Fruit fly (Drosophila melanogaster): ENCODE results near the gene CG4619.
A peak's percentile ranks its signal among the peaks of the same experiment; 100 is the strongest.

Gene CG4619

dm6 chr2L:9966983-9967737 lies 28.5 kb downstream of the CG4619 start, which contains the start of the genes Dref and RpL13 (continued):
- TF ChIP-seq D19A (tag; optimal IDR thresholded peaks at IDR 0.05): peak; percentile 62
- TF ChIP-seq Oaz (GFP tag; IDR thresholded peaks at IDR 0.05): peak; percentile 71
- no peak for TF ChIP-seq D (optimal IDR thresholded peaks at IDR 0.05)
- peak; percentile 86 for TF ChIP-seq D (GFP tag; optimal IDR thresholded peaks at IDR 0.05)
- TF ChIP-seq E2f1 (GFP tag; IDR thresholded peaks at IDR 0.05): peak; percentile 67
- peak; percentile 78 for TF ChIP-seq CG10274 (GFP tag; optimal IDR thresholded peaks at IDR 0.05)
- TF ChIP-seq CG3847 (GFP tag; IDR thresholded peaks at IDR 0.05): peak; percentile 80
- peak; percentile 64 for TF ChIP-seq trh (GFP tag; optimal IDR thresholded peaks at IDR 0.05)
- TF ChIP-seq abd-A (tag; optimal IDR thresholded peaks at IDR 0.05): no peak
- no peak for TF ChIP-seq CG17568 (GFP tag; optimal IDR thresholded peaks at IDR 0.05)
- TF ChIP-seq CG10565 (GFP tag; optimal IDR thresholded peaks at IDR 0.05): no peak
- peak; percentile 94 for TF ChIP-seq CG13775 (GFP tag; optimal IDR thresholded peaks at IDR 0.05)
- TF ChIP-seq Fer2 (tag; optimal IDR thresholded peaks at IDR 0.05): peak; percentile 86
- peak; percentile 69; the same call in 2 of the 3 replicates for TF ChIP-seq CG6791 (GFP tag; IDR thresholded peaks at IDR 0.05; ENCODE audit: partially characterized antibody)
- TF ChIP-seq chif (GFP tag; optimal IDR thresholded peaks at IDR 0.05): peak; percentile 67 to 85
- peak; percentile 81 for TF ChIP-seq row (GFP tag; IDR thresholded peaks at IDR 0.05)
- TF ChIP-seq Max (GFP tag; optimal IDR thresholded peaks at IDR 0.05): peak; percentile 73
- peak; percentile 79 for TF ChIP-seq CG2202 (tag; optimal IDR thresholded peaks at IDR 0.05)
- TF ChIP-seq GATAe (GFP tag; conservative IDR thresholded peaks at IDR 0.05): peak; percentile 28; the same call in 1 of the 2 replicates
- TF ChIP-seq CG10979 (tag; optimal IDR thresholded peaks at IDR 0.05): peak; percentile 75
- no peak for TF ChIP-seq prd (optimal IDR thresholded peaks at IDR 0.05)
- TF ChIP-seq prd (GFP tag; IDR thresholded peaks at IDR 0.05): peak; percentile 60
- peak; percentile 89 for TF ChIP-seq Fer3 (tag; optimal IDR thresholded peaks at IDR 0.05)
- TF ChIP-seq jing (GFP tag; optimal IDR thresholded peaks at IDR 0.05): no peak
- TF ChIP-seq ttk (GFP tag; IDR thresholded peaks at IDR 0.05): peak; percentile 44
- TF ChIP-seq Dip2 (GFP tag; IDR thresholded peaks at IDR 0.05): no peak
- peak; percentile 97 for TF ChIP-seq Ets65A (GFP tag)
- peak; percentile 81 for TF ChIP-seq CG7786 (GFP tag; optimal IDR thresholded peaks at IDR 0.05)
- peak; percentile 91 for TF ChIP-seq wek (GFP tag; optimal IDR thresholded peaks at IDR 0.05)
- TF ChIP-seq Scr (GFP tag; IDR thresholded peaks at IDR 0.05; ENCODE audit: partially characterized antibody): peak; percentile 85
- TF ChIP-seq tx (GFP tag; optimal IDR thresholded peaks at IDR 0.05): peak; percentile 77
- TF ChIP-seq CG6683 (GFP tag; optimal IDR thresholded peaks at IDR 0.05): peak; percentile 84
- peak; percentile 61; the same call in 1 of the 2 replicates for TF ChIP-seq CG8765 (GFP tag; IDR thresholded peaks at IDR 0.05)
- TF ChIP-seq Atf-2 (GFP tag; optimal IDR thresholded peaks at IDR 0.05): peak; percentile 80
- TF ChIP-seq slbo (GFP tag; IDR thresholded peaks at IDR 0.05): peak; percentile 77
- TF ChIP-seq CG5180 (GFP tag; optimal IDR thresholded peaks at IDR 0.05): peak; percentile 83
- peak; percentile 93 for TF ChIP-seq CG1233 (GFP tag; optimal IDR thresholded peaks at IDR 0.05)
- TF ChIP-seq H2.0 (GFP tag; IDR thresholded peaks at IDR 0.05): peak; percentile 48; the same call in 1 of the 2 replicates
- peak; percentile 88 for TF ChIP-seq gsb-n (tag; optimal IDR thresholded peaks at IDR 0.05)
- peak; percentile 68 for TF ChIP-seq al (GFP tag; IDR thresholded peaks at IDR 0.05)
- TF ChIP-seq CG1832 (GFP tag; optimal IDR thresholded peaks at IDR 0.05): no peak
- peak; percentile 95 for TF ChIP-seq Mes4 (GFP tag; optimal IDR thresholded peaks at IDR 0.05)
- TF ChIP-seq CG11723 (GFP tag; optimal IDR thresholded peaks at IDR 0.05): peak; percentile 91
- TF ChIP-seq CG11085 (GFP tag; IDR thresholded peaks at IDR 0.05): peak; percentile 49; the same call in 1 of the 2 replicates
- peak in 1 of 3 experiments; percentile 61 for TF ChIP-seq lola (GFP tag; optimal IDR thresholded peaks at IDR 0.05)
- peak; percentile 98 for TF ChIP-seq CG6765 (GFP tag; optimal IDR thresholded peaks at IDR 0.05)
- peak; percentile 73; the same call in 2 of the 3 replicates for TF ChIP-seq dysf (GFP tag; IDR thresholded peaks at IDR 0.05)
- TF ChIP-seq NC2α (GFP tag; optimal IDR thresholded peaks at IDR 0.05): peak; percentile 81
- TF ChIP-seq Dad (GFP tag; optimal IDR thresholded peaks at IDR 0.05): peak; percentile 85
